Fruit fly (Drosophila melanogaster) whole organism, adult: ENCODE measurements around the gene Rrp40.

Source experiments
- CG11617 ChIP-seq: fragments of 200-800 bp; sonication (Bioruptor generic); optimal IDR thresholded peaks from 2 replicates; lab custom pipeline; 2017; ENCODE audit warnings: mild to moderate bottlenecking, missing biosample characterization, missing genetic modification reagents, missing genetic modification characterization
- CG12768 ChIP-seq: fragments of 200-800 bp; sonication (Bioruptor generic); optimal IDR thresholded peaks from 2 replicates; lab custom pipeline; 2017; ENCODE audit warnings: missing biosample characterization, missing genetic modification characterization, mild to moderate bottlenecking, moderate library complexity, missing genetic modification reagents
- CG14711 ChIP-seq: fragments of 200-800 bp; sonication (Bioruptor generic); optimal IDR thresholded peaks from 2 replicates; lab custom pipeline; 2018; ENCODE audit warnings: missing biosample characterization, mild to moderate bottlenecking, missing genetic modification characterization, moderate library complexity
- CG1620 ChIP-seq: fragments of 200-800 bp; sonication (Bioruptor generic); optimal IDR thresholded peaks from 2 replicates; lab custom pipeline; 2016; ENCODE audit warnings: missing biosample characterization, missing genetic modification characterization
- CG33017 ChIP-seq: fragments of 200-800 bp; sonication (Bioruptor generic); optimal IDR thresholded peaks from 2 replicates; lab custom pipeline; 2018; ENCODE audit warnings: missing biosample characterization, mild to moderate bottlenecking, missing genetic modification characterization, moderate library complexity
- CG5204 ChIP-seq: fragments of 200-800 bp; sonication (Bioruptor generic); optimal IDR thresholded peaks from 2 replicates; lab custom pipeline; 2016; ENCODE audit warnings: missing biosample characterization, missing genetic modification characterization
- CG7045 ChIP-seq: fragments of 200-800 bp; sonication (Bioruptor generic); optimal IDR thresholded peaks from 2 replicates; lab custom pipeline; 2017; ENCODE audit warnings: missing biosample characterization, mild to moderate bottlenecking, missing genetic modification characterization
- CG7101 ChIP-seq: fragments of 200-800 bp; sonication (Bioruptor generic); optimal IDR thresholded peaks from 2 replicates; lab custom pipeline; 2018; ENCODE audit warnings: missing biosample characterization, mild to moderate bottlenecking, missing genetic modification characterization, moderate library complexity
- Clk ChIP-seq: fragments of 200-800 bp; sonication (Bioruptor generic); optimal IDR thresholded peaks from 2 replicates; lab custom pipeline; 2017; ENCODE audit warnings: missing biosample characterization, missing genetic modification characterization
- Crg-1 ChIP-seq: fragments of 200-800 bp; sonication (Bioruptor generic); optimal IDR thresholded peaks from 2 replicates; lab custom pipeline; 2016; ENCODE audit warnings: missing biosample characterization, missing genetic modification characterization
- Hr96 ChIP-seq: fragments of 200-800 bp; sonication (Bioruptor generic); optimal IDR thresholded peaks from 2 replicates; lab custom pipeline; 2016; ENCODE audit warnings: missing biosample characterization, missing genetic modification characterization
- Mnt ChIP-seq: fragments of 200-800 bp; sonication (Bioruptor generic); optimal IDR thresholded peaks from 2 replicates; lab custom pipeline; 2016; ENCODE audit warnings: missing biosample characterization, mild to moderate bottlenecking, missing genetic modification characterization
- bab1 ChIP-seq: fragments of 200-800 bp; sonication (Bioruptor generic); optimal IDR thresholded peaks from 3 replicates; lab custom pipeline; 2019; ENCODE audit warnings: missing biosample characterization, mild to moderate bottlenecking, missing genetic modification characterization, moderate library complexity
- cic ChIP-seq: fragments of 200-800 bp; sonication (Bioruptor generic); optimal IDR thresholded peaks from 2 replicates; lab custom pipeline; 2017; ENCODE audit warnings: missing biosample characterization, mild to moderate bottlenecking, missing genetic modification characterization, moderate library complexity
- cnc ChIP-seq, 2 experiments: fragments of >200 bp; optimal IDR thresholded peaks; 2 replicates each; lab custom pipeline; 2017
- kay ChIP-seq: fragments of 200-800 bp; sonication (Bioruptor generic); peaks from one replicate; lab custom pipeline; 2016; ENCODE audit warnings: missing biosample characterization, missing genetic modification characterization, borderline replicate concordance
- ovo ChIP-seq: fragments of 200-800 bp; sonication (Bioruptor generic); optimal IDR thresholded peaks from 2 replicates; lab custom pipeline; 2016; ENCODE audit warnings: missing biosample characterization, missing genetic modification characterization
- pad ChIP-seq: fragments of 200-800 bp; sonication (Bioruptor generic); optimal IDR thresholded peaks from 3 replicates; lab custom pipeline; 2017; ENCODE audit warnings: missing biosample characterization, missing genetic modification characterization, mild to moderate bottlenecking, moderate library complexity, missing genetic modification reagents
- tj ChIP-seq: fragments of 200-800 bp; sonication (Bioruptor generic); optimal IDR thresholded peaks from 3 replicates; lab custom pipeline; 2017; ENCODE audit warnings: missing biosample characterization, mild to moderate bottlenecking, missing genetic modification characterization, moderate library complexity
- toe ChIP-seq: fragments of 200-800 bp; sonication (Bioruptor generic); optimal IDR thresholded peaks from 2 replicates; lab custom pipeline; 2016; ENCODE audit warnings: missing biosample characterization, missing genetic modification characterization

Rrp40 gene

dm6 chr2L:1728620-1728944, at the start of gene Rrp40:
Gene Rrp40, plus strand, starts transcription at chr2L:1728732.
- peak; percentile 47 for TF ChIP-seq CG33017 (tag; lab: Kevin White, UChicago)
- TF ChIP-seq pad (GFP tag; lab: Kevin White, UChicago): peak; percentile 0
- TF ChIP-seq Hr96 (GFP tag; lab: Kevin White, UChicago): no peak
- TF ChIP-seq CG7045 (GFP tag; lab: Kevin White, UChicago): no peak
- TF ChIP-seq tj (GFP tag; lab: Kevin White, UChicago): no peak
- TF ChIP-seq Mnt (GFP tag; lab: Kevin White, UChicago): peak; percentile 47
- peak; percentile 25 for TF ChIP-seq kay (GFP tag; lab: Kevin White, UChicago)
- TF ChIP-seq CG14711 (tag; lab: Kevin White, UChicago): peak; percentile 0
- TF ChIP-seq Crg-1: no peak

dm6 chr2L:1692857-1693256, 35.7 kb upstream of the Rrp40 start:
- TF ChIP-seq CG14711 (tag; lab: Kevin White, UChicago) (no peak), CG5204 (GFP tag; lab: Kevin White, UChicago) (no peak), bab1 (no peak), cic (GFP tag; lab: Kevin White, UChicago) (no peak)

- TF ChIP-seq bab1: no peak
- no peak for TF ChIP-seq CG7101 (tag; lab: Kevin White, UChicago)
- no peak for TF ChIP-seq Clk (GFP tag; lab: Kevin White, UChicago)
Measured at dm6 chr2L:1696269-1696668, 32.3 kb upstream of the Rrp40 start.

- TF ChIP-seq CG33017 (tag; lab: Kevin White, UChicago) (no peak), bab1 (no peak), kay (GFP tag; lab: Kevin White, UChicago) (no peak), toe (GFP tag; lab: Kevin White, UChicago) (no peak), CG5204 (GFP tag; lab: Kevin White, UChicago) (no peak), Hr96 (GFP tag; lab: Kevin White, UChicago) (no peak), cic (GFP tag; lab: Kevin White, UChicago) (no peak), CG14711 (tag; lab: Kevin White, UChicago) (no peak), cnc (optimal IDR thresholded peaks at IDR 0.05; lab: Kevin White, UChicago) (no peak), CG7045 (GFP tag; lab: Kevin White, UChicago) (no peak), CG11617 (GFP tag; lab: Kevin White, UChicago) (no peak), Clk (GFP tag; lab: Kevin White, UChicago) (no peak), CG7101 (tag; lab: Kevin White, UChicago) (no peak), Crg-1 (no peak), pad (GFP tag; lab: Kevin White, UChicago) (no peak), Mnt (GFP tag; lab: Kevin White, UChicago) (no peak), tj (GFP tag; lab: Kevin White, UChicago) (no peak), CG1620 (GFP tag; lab: Kevin White, UChicago) (no peak), ovo (GFP tag; lab: Kevin White, UChicago) (no peak), CG12768 (no peak)
Measured at dm6 chr2L:1704746-1705145, 23.8 kb upstream of the Rrp40 start, which contains the start of gene cpb. Gene cpb, plus strand, starts transcription at chr2L:1704902.

- no peak for TF ChIP-seq Hr96 (GFP tag; lab: Kevin White, UChicago)
- no peak for TF ChIP-seq CG1620 (GFP tag; lab: Kevin White, UChicago)
- TF ChIP-seq Crg-1: no peak
- TF ChIP-seq Mnt (GFP tag; lab: Kevin White, UChicago): no peak
- TF ChIP-seq toe (GFP tag; lab: Kevin White, UChicago): no peak
- TF ChIP-seq Clk (GFP tag; lab: Kevin White, UChicago): no peak
- TF ChIP-seq CG7101 (tag; lab: Kevin White, UChicago): no peak
- no peak for TF ChIP-seq kay (GFP tag; lab: Kevin White, UChicago)
- TF ChIP-seq CG33017 (tag; lab: Kevin White, UChicago): no peak
- no peak for TF ChIP-seq bab1
- TF ChIP-seq CG7045 (GFP tag; lab: Kevin White, UChicago): no peak
- no peak for TF ChIP-seq CG12768
- TF ChIP-seq CG11617 (GFP tag; lab: Kevin White, UChicago): no peak
- TF ChIP-seq cic (GFP tag; lab: Kevin White, UChicago): no peak
- no peak for TF ChIP-seq CG14711 (tag; lab: Kevin White, UChicago)
- no peak for TF ChIP-seq cnc (optimal IDR thresholded peaks at IDR 0.05; lab: Kevin White, UChicago)
- no peak for TF ChIP-seq pad (GFP tag; lab: Kevin White, UChicago)
- TF ChIP-seq ovo (GFP tag; lab: Kevin White, UChicago): no peak
- TF ChIP-seq tj (GFP tag; lab: Kevin White, UChicago): no peak
Measured at dm6 chr2L:1706961-1707360, 21.6 kb upstream of the Rrp40 start.

- TF ChIP-seq CG11617 (GFP tag; lab: Kevin White, UChicago): no peak
- peak; percentile 62 for TF ChIP-seq cic (GFP tag; lab: Kevin White, UChicago)
- TF ChIP-seq Crg-1: no peak
- TF ChIP-seq tj (GFP tag; lab: Kevin White, UChicago): no peak
- no peak for TF ChIP-seq kay (GFP tag; lab: Kevin White, UChicago)
- no peak for TF ChIP-seq CG12768
- no peak for TF ChIP-seq cnc (optimal IDR thresholded peaks at IDR 0.05; lab: Kevin White, UChicago)
- no peak for TF ChIP-seq ovo (GFP tag; lab: Kevin White, UChicago)
Measured at dm6 chr2L:1708110-1708509, 20.4 kb upstream of the Rrp40 start.

dm6 chr2L:1709316-1709715, 19.2 kb upstream of the Rrp40 start:
- TF ChIP-seq CG14711 (tag; lab: Kevin White, UChicago): no peak
- no peak for TF ChIP-seq Hr96 (GFP tag; lab: Kevin White, UChicago)
- TF ChIP-seq toe (GFP tag; lab: Kevin White, UChicago): no peak
- TF ChIP-seq bab1: no peak
- no peak for TF ChIP-seq CG33017 (tag; lab: Kevin White, UChicago)
